Fruit fly (Drosophila melanogaster): Measurements from ENCODE around the gene MTPAP.

MTPAP gene

DNA sequence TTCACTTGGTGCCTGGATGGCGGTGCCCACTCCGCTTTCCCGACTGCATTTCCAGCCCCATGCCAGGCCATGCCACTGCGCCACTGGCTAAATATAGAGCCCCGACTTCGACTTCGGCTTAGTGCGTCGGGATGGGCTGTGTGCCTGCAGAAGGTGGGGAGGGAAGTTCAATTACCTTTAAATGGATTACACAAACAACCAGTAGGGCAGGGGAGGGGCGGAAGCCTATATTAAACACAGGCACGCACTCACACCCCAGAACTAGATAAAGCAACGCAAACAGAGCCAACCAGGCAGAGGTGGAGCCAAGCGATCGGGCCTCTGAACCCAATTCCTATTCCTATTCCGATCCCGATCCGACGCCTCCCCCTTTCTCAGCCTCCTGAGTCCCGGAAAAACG lies 33.3 kb upstream of the MTPAP start:
- no peak for TF ChIP-seq OdsH (GFP tag; optimal IDR thresholded peaks at IDR 0.05)
- no peak for TF ChIP-seq Hnf4 (GFP tag; optimal IDR thresholded peaks at IDR 0.05)
- no peak for TF ChIP-seq Dif (GFP tag; optimal IDR thresholded peaks at IDR 0.05; ENCODE audit: partially characterized antibody)
- TF ChIP-seq HLH106 (tag; optimal IDR thresholded peaks at IDR 0.05), result no peak
- TF ChIP-seq Vsx2 (GFP tag; optimal IDR thresholded peaks at IDR 0.05; ENCODE audit: partially characterized antibody), result no peak
- TF ChIP-seq Dfd (GFP tag; optimal IDR thresholded peaks at IDR 0.05), result no peak
- no peak for TF ChIP-seq Myc (optimal IDR thresholded peaks at IDR 0.05)
- TF ChIP-seq dsf (GFP tag; optimal IDR thresholded peaks at IDR 0.05; ENCODE audit: borderline replicate concordance), result no peak
- no peak for TF ChIP-seq Hr83 (GFP tag; optimal IDR thresholded peaks at IDR 0.05; ENCODE audit: poor library complexity, severe bottlenecking)
- no peak for TF ChIP-seq dmrt93B (GFP tag; optimal IDR thresholded peaks at IDR 0.05)
- no peak for TF ChIP-seq Rel (GFP tag; optimal IDR thresholded peaks at IDR 0.05)
- TF ChIP-seq Rel (tag; optimal IDR thresholded peaks at IDR 0.05), result no peak
- TF ChIP-seq dl (GFP tag; optimal IDR thresholded peaks at IDR 0.05; ENCODE audit: insufficient read depth in 1 of 2, partially characterized antibody in 2 of 2), result no peak
- TF ChIP-seq Abd-B (GFP tag; optimal IDR thresholded peaks at IDR 0.05), result no peak
- no peak for TF ChIP-seq sage (GFP tag; optimal IDR thresholded peaks at IDR 0.05)
- TF ChIP-seq CG32264 (GFP tag; optimal IDR thresholded peaks at IDR 0.05), result no peak
- TF ChIP-seq sv (GFP tag; optimal IDR thresholded peaks at IDR 0.05), result no peak
- no peak for TF ChIP-seq fru (GFP tag; optimal IDR thresholded peaks at IDR 0.05)
- TF ChIP-seq N (GFP tag; optimal IDR thresholded peaks at IDR 0.05), result no peak
- no peak for TF ChIP-seq ey (GFP tag; optimal IDR thresholded peaks at IDR 0.05)

DNA sequence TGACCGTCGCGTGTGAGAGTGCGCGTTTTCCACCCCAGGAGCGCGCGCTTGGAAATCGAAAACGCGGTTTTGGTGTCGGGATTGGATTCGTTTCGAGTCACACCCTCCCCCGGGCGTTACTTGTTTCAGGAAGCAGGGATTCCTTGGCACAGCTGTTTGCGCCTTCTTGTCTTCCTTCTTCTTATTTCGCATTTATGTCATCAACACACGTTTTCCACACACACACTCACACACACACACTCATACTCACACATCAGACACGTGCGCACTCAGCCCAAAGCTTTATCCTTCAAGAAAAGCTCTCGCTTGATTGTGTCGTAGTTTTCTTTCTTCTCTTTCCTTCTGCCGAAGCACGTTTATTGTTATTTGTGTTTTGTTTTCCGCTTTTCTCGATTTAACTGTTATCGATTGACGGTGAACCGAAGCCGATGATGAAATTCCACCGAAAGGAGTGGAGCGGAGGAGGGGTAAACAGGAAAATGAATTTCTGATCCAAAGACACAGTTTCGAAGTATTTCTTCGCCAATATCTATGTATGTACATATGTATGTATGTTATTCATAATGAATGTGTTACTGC lies 32.3 kb upstream of the MTPAP start:
- TF ChIP-seq Hr78 (GFP tag; optimal IDR thresholded peaks at IDR 0.05), result no peak
- no peak for TF ChIP-seq sv (GFP tag; optimal IDR thresholded peaks at IDR 0.05)
- TF ChIP-seq Rel (GFP tag; optimal IDR thresholded peaks at IDR 0.05), result no peak
- TF ChIP-seq Rel (tag; optimal IDR thresholded peaks at IDR 0.05), result no peak
- TF ChIP-seq Hnf4 (GFP tag; optimal IDR thresholded peaks at IDR 0.05), result no peak
- TF ChIP-seq Dif (GFP tag; optimal IDR thresholded peaks at IDR 0.05; ENCODE audit: partially characterized antibody), result no peak
- no peak for TF ChIP-seq lola (GFP tag; optimal IDR thresholded peaks at IDR 0.05)
- no peak for TF ChIP-seq foxo (GFP tag; optimal IDR thresholded peaks at IDR 0.05)
- no peak for TF ChIP-seq Hr83 (GFP tag; optimal IDR thresholded peaks at IDR 0.05; ENCODE audit: poor library complexity, severe bottlenecking)
- TF ChIP-seq CG32264 (GFP tag; optimal IDR thresholded peaks at IDR 0.05), result no peak
- no peak for TF ChIP-seq psq (GFP tag; optimal IDR thresholded peaks at IDR 0.05)
- TF ChIP-seq N (GFP tag; optimal IDR thresholded peaks at IDR 0.05), result no peak

DNA sequence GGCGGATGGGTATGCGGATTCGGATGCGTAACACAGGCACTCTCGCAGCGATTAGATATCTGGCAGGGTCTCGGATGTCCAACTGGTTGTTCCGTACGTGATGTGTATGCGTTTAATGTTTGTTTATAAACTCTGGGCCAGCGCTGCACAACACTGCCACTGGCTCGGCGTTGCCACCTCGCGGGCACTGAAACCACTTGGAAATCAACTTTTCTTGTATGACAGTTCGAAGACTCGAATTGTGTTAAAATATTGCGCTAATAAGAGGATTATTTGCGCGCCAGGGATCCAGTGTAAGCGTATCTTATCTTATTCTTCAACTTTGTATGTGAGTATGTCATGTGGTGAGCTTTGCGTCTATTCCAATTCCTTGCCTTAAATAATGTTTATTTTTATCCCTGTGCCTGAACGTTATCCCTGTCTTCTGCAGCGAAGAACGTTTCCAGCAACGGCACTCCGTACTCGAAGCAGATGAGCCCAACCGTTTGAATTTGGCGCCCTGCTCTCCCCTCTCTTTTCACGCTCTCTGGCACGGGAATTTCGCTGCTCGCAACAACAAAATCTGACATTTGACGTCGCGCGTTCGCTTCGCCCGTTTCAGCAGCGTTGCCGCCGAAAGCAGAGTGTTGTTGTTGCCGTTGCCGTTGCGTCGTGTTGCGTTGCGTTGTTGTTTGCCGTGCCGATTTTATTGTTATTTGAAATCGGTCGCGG lies 31.3 kb upstream of the MTPAP start, which contains the start of the genes CG3719 and CG32813:
CG3719 (minus strand) TSS at position 131 of the 711 bp plus-strand sequence.
CG32813 (plus strand) TSS at position 565 of the 711 bp plus-strand sequence.
- no peak for TF ChIP-seq CrebA (GFP tag; optimal IDR thresholded peaks at IDR 0.05; ENCODE audit: borderline replicate concordance)
- peak; percentile 17 for TF ChIP-seq Dif (GFP tag; optimal IDR thresholded peaks at IDR 0.05; ENCODE audit: partially characterized antibody)
- TF ChIP-seq Myc (optimal IDR thresholded peaks at IDR 0.05), result peak; percentile 37
- TF ChIP-seq dsf (GFP tag; optimal IDR thresholded peaks at IDR 0.05; ENCODE audit: borderline replicate concordance), result no peak
- TF ChIP-seq jim (GFP tag; optimal IDR thresholded peaks at IDR 0.05), result no peak
- TF ChIP-seq ey (GFP tag; optimal IDR thresholded peaks at IDR 0.05), result peak; percentile 19
- peak; percentile 48 for TF ChIP-seq h (GFP tag; optimal IDR thresholded peaks at IDR 0.05)
- TF ChIP-seq psq (GFP tag; optimal IDR thresholded peaks at IDR 0.05), result peak; percentile 11
- peak; percentile 28 for TF ChIP-seq br (GFP tag; optimal IDR thresholded peaks at IDR 0.05)
- no peak for TF ChIP-seq sage (GFP tag; optimal IDR thresholded peaks at IDR 0.05)
- no peak for TF ChIP-seq tai (GFP tag; optimal IDR thresholded peaks at IDR 0.05)
- TF ChIP-seq woc (GFP tag; optimal IDR thresholded peaks at IDR 0.05), result no peak
- no peak for TF ChIP-seq CG32264 (GFP tag; optimal IDR thresholded peaks at IDR 0.05)
- TF ChIP-seq Hnf4 (GFP tag; optimal IDR thresholded peaks at IDR 0.05), result no peak
- peak; percentile 69 for TF ChIP-seq Hr83 (GFP tag; optimal IDR thresholded peaks at IDR 0.05; ENCODE audit: poor library complexity, severe bottlenecking)
- TF ChIP-seq Sp1 (GFP tag; optimal IDR thresholded peaks at IDR 0.05), result peak; percentile 14
- TF ChIP-seq Mio (GFP tag; optimal IDR thresholded peaks at IDR 0.05), result no peak
- peak in 1 of 2 experiments; percentile 64 for TF ChIP-seq foxo (GFP tag; optimal IDR thresholded peaks at IDR 0.05)
- no peak for TF ChIP-seq OdsH (GFP tag; optimal IDR thresholded peaks at IDR 0.05)
- no peak for TF ChIP-seq brk (GFP tag; optimal IDR thresholded peaks at IDR 0.05)
- TF ChIP-seq GATAd (GFP tag; optimal IDR thresholded peaks at IDR 0.05), result no peak
- TF ChIP-seq Dfd (GFP tag; optimal IDR thresholded peaks at IDR 0.05), result no peak
- TF ChIP-seq dl (GFP tag; optimal IDR thresholded peaks at IDR 0.05; ENCODE audit: insufficient read depth in 1 of 2, partially characterized antibody in 2 of 2), result no peak
- no peak for TF ChIP-seq Rel (GFP tag; optimal IDR thresholded peaks at IDR 0.05)
- TF ChIP-seq Rel (tag; optimal IDR thresholded peaks at IDR 0.05), result no peak
- TF ChIP-seq dmrt93B (GFP tag; optimal IDR thresholded peaks at IDR 0.05), result no peak
- TF ChIP-seq sv (GFP tag; optimal IDR thresholded peaks at IDR 0.05), result peak; percentile 3
- TF ChIP-seq Abd-B (GFP tag; optimal IDR thresholded peaks at IDR 0.05), result no peak
- TF ChIP-seq N (GFP tag; optimal IDR thresholded peaks at IDR 0.05), result no peak
- TF ChIP-seq Jra (GFP tag; optimal IDR thresholded peaks at IDR 0.05), result no peak
- no peak for TF ChIP-seq usp (GFP tag; optimal IDR thresholded peaks at IDR 0.05)
- no peak for TF ChIP-seq Hr78 (GFP tag; optimal IDR thresholded peaks at IDR 0.05)
- TF ChIP-seq fru (GFP tag; optimal IDR thresholded peaks at IDR 0.05), result no peak
- peak; percentile 63 for TF ChIP-seq rgr (GFP tag; optimal IDR thresholded peaks at IDR 0.05)
- TF ChIP-seq pan (optimal IDR thresholded peaks at IDR 0.05), result no peak
- no peak for TF ChIP-seq Vsx2 (GFP tag; optimal IDR thresholded peaks at IDR 0.05; ENCODE audit: partially characterized antibody)
- peak; percentile 44 for TF ChIP-seq HLH106 (tag; optimal IDR thresholded peaks at IDR 0.05)
- TF ChIP-seq lola (GFP tag; optimal IDR thresholded peaks at IDR 0.05), result no peak
- TF ChIP-seq CG9705 (GFP tag; optimal IDR thresholded peaks at IDR 0.05), result peak; percentile 9

All from whole organism, wandering third instar larva.